Fruit fly (Drosophila melanogaster) Kc167 (cell line): Measurements from ENCODE around the gene CG16959.

Experiments
- Myc ChIP-seq: fragments of >200 bp; optimal IDR thresholded peaks from 2 replicates; lab custom pipeline; 2017; ENCODE audit warnings: missing external identifiers
- h ChIP-seq: fragments of >200 bp; optimal IDR thresholded peaks from 3 replicates; lab custom pipeline; 2018; ENCODE audit warnings: missing external identifiers

DNA sequence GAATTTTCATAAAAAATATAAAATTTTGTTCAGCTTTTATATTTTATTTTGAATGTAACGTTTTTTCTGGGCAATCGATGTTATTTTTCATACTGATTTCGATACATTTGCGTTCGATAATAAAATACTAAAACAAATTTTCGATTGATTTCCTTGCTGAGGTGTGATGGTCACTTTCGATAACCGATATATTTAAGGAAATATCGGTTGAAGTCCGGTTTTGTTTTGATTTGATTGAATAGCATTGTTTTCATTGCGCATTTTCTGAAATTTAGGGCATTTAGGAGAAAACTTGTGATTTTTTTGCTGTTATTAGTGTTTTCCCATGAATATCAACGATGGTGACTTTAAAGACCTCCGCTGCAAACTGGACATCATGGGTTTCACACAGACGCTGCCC lies 8.6 kb downstream of the CG16959 start, which contains the start of gene Cep135:
- no peak for TF ChIP-seq Myc
- no peak for TF ChIP-seq h (lab: Kevin White, UChicago)
